Worm (Caenorhabditis elegans) whole organism, midembryonic: Measurements from ENCODE around the gene arx-5.

Experiments used
- T22C8.4 ChIP-seq: fragments of 200-800 bp; sonication (Bioruptor generic); IDR thresholded peaks from 2 replicates; pipeline ENCODE4 v1.3.6; 2022; ENCODE audit warnings: missing genetic modification characterization, missing compliant biosample characterization
- cog-1 ChIP-seq: sonication (generic microtip); optimal IDR thresholded peaks from 2 replicates; lab custom pipeline; 2016; ENCODE audit warnings: missing genetic modification characterization, missing compliant biosample characterization
- flt-1 ChIP-seq: fragments of 200-800 bp; sonication (Bioruptor generic); IDR thresholded peaks from 2 replicates; pipeline ENCODE4 v1.3.6; 2022; ENCODE audit warnings: missing genetic modification characterization, missing compliant biosample characterization
- klf-2 ChIP-seq: fragments of 200-800 bp; sonication (Bioruptor generic); conservative IDR thresholded peaks from 2 replicates; pipeline ENCODE4 v1.3.6; 2022; ENCODE audit warnings: missing genetic modification reagents, missing genetic modification characterization, missing compliant biosample characterization
- med-1 ChIP-seq: sonication (generic microtip); optimal IDR thresholded peaks from 2 replicates; lab custom pipeline; 2017; ENCODE audit warnings: missing genetic modification characterization, mild to moderate bottlenecking, missing compliant biosample characterization, antibody characterized with exemption, missing genetic modification reagents; ENCODE audit not compliant: insufficient read depth
- ref-1 ChIP-seq: fragments of 200-800 bp; sonication (Bioruptor generic); conservative IDR thresholded peaks from 2 replicates; pipeline ENCODE4 v1.3.6; 2022; ENCODE audit warnings: missing genetic modification reagents, missing genetic modification characterization, missing compliant biosample characterization
- tab-1 ChIP-seq: fragments of 200-800 bp; sonication (Bioruptor generic); IDR thresholded peaks from 2 replicates; pipeline ENCODE4 v1.3.6; 2022; ENCODE audit warnings: missing genetic modification characterization, missing compliant biosample characterization
- ztf-23 ChIP-seq: fragments of 200-800 bp; sonication (Bioruptor generic); IDR thresholded peaks from 2 replicates; pipeline ENCODE4 v1.3.6; 2022; ENCODE audit warnings: missing genetic modification reagents, missing genetic modification characterization, missing compliant biosample characterization
- ztf-29 ChIP-seq: fragments of 200-800 bp; sonication (Bioruptor generic); IDR thresholded peaks from 2 replicates; pipeline ENCODE4 v1.3.6; 2022; ENCODE audit warnings: missing genetic modification reagents, missing genetic modification characterization, missing compliant biosample characterization

Gene arx-5

DNA sequence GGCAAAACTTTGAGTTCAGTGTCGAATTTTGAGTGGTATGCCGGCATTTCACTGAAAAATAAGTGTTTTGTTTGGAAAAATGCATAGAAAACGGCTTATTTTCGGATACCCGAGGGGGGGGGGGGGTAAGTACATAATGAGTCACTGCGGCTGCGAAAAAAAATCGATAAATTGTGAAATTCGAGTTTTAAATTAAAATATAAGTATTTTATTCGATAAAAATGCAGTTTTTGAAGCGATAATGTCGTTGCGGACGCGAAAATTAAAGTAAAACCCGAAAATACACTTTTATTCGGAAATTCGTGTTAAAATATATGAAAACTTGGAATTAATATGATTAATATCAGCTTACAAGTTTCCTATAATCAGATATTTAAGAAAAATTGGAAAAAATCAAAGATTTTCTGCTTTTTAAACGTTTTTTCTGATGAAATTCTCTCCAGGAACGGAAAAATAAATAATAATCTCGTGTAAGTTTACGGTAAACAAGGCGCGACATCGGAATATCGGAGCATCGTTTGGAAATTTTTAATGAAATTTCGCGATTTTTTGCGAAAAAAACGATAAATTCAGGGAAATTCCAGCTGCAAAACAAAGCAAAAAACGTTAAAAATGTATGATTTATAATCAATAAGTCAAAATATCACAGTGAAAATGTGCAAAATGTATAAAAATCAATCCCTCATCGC lies at the start of gene arx-5:
arx-5 (minus strand) TSS at position 51 of the 689 bp plus-strand sequence.
- TF ChIP-seq ztf-23 (GFP tag; lab: Robert Waterston, UW) (no peak), T22C8.4 (GFP tag; lab: Robert Waterston, UW) (peak; percentile 40; the same call in 1 of the 2 replicates)

DNA sequence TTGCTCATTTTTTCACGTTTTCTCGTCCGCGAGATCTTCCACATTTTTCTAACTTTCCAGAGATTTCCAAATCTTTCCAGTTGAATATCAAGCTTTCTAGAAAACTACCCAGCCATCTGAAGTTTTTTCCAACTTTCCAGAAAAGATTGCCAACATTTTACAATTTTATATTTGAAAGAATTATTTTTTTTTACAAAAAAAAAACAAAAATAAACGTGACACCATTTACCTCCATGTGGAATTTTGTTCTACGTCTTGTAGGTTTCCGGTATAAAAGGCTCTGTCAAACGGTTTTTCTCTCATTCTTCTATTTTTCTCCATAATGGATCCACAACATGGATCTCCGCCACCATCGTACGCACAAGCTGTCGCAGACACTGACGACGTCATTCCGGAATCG lies 46.7 kb upstream of the arx-5 start, which contains the start of gene Y37D8A.8:
Y37D8A.8 (plus strand) TSS at position 301 of the 400 bp plus-strand sequence.
- no peak for TF ChIP-seq cog-1 (tag; lab: Kevin White, UChicago)
- TF ChIP-seq ref-1 (GFP tag; lab: Robert Waterston, UW) = no peak
- no peak for TF ChIP-seq med-1
- TF ChIP-seq T22C8.4 (GFP tag; lab: Robert Waterston, UW) = no peak
- no peak for TF ChIP-seq tab-1 (GFP tag; lab: Robert Waterston, UW)
- no peak for TF ChIP-seq ztf-29 (GFP tag; lab: Robert Waterston, UW)

DNA sequence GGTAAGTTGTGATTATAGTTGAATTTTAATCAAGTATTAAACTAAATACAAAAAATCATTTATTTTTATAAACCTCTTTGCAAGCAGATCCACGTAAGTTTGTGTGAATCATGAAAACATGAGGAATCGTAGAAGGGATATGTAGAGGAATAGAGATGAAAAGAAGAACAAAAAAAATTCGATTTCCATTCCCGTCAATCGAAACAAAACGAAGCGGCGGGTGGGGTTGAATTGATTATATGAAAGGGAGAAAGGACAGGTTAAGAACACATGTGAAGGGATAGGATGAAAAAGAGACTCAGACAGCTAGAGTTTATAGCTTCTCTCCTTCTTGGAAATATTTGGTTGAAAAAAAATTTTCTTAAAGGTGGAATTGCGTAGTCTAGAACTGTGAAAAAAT lies 42.2 kb upstream of the arx-5 start:
- TF ChIP-seq med-1 = no peak
- TF ChIP-seq flt-1 (GFP tag; lab: Robert Waterston, UW) = no peak
- TF ChIP-seq cog-1 (tag; lab: Kevin White, UChicago) = no peak
- no peak for TF ChIP-seq ztf-29 (GFP tag; lab: Robert Waterston, UW)
- TF ChIP-seq ref-1 (GFP tag; lab: Robert Waterston, UW) = no peak
- TF ChIP-seq tab-1 (GFP tag; lab: Robert Waterston, UW) = no peak
- TF ChIP-seq klf-2 = no peak
- TF ChIP-seq ztf-23 (GFP tag; lab: Robert Waterston, UW) = no peak
- TF ChIP-seq T22C8.4 (GFP tag; lab: Robert Waterston, UW) = no peak

ce11 chrIII:12856628-12857027 lies 38.7 kb upstream of the arx-5 start, which contains the start of gene Y37D8A.26:
TSS of gene Y37D8A.26 (minus strand) at chrIII:12856728.
- TF ChIP-seq ref-1 (GFP tag; lab: Robert Waterston, UW) (no peak), cog-1 (tag; lab: Kevin White, UChicago) (no peak), ztf-29 (GFP tag; lab: Robert Waterston, UW) (no peak), klf-2 (no peak), med-1 (no peak), tab-1 (GFP tag; lab: Robert Waterston, UW) (no peak), ztf-23 (GFP tag; lab: Robert Waterston, UW) (no peak), flt-1 (GFP tag; lab: Robert Waterston, UW) (no peak), T22C8.4 (GFP tag; lab: Robert Waterston, UW) (no peak)

- TF ChIP-seq med-1 (no peak), ztf-23 (GFP tag; lab: Robert Waterston, UW) (no peak), cog-1 (tag; lab: Kevin White, UChicago) (no peak), flt-1 (GFP tag; lab: Robert Waterston, UW) (no peak), tab-1 (GFP tag; lab: Robert Waterston, UW) (no peak), klf-2 (no peak)
These were observed 37.5 kb upstream of the arx-5 start, which contains the start of gene Y37D8A.5 for ce11 chrIII:12855394-12855793. TSS of gene Y37D8A.5 (minus strand) at chrIII:12855494.

DNA sequence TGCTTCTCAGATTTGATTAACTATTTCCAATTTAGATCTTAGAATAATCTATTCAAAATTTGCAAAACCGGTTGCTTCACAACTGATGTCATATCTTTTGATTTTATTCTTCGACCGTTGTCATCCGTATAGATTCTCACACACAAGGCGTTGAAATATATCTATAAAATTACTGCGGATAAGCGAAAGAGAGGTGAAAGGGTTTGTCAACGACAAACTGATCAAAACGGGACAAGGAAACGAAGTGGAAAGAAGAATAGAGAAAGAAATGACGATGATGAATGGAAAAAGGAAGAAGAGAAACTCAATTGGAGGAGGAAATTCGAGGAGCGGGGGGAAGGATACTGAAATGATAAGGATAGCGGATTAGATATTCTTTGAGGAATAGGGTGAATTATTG lies 33.1 kb upstream of the arx-5 start:
- TF ChIP-seq ztf-23 (GFP tag; lab: Robert Waterston, UW) = no peak
- TF ChIP-seq klf-2 = no peak
- no peak for TF ChIP-seq med-1
- TF ChIP-seq T22C8.4 (GFP tag; lab: Robert Waterston, UW) = no peak
- TF ChIP-seq flt-1 (GFP tag; lab: Robert Waterston, UW) = no peak
- TF ChIP-seq tab-1 (GFP tag; lab: Robert Waterston, UW) = no peak
- no peak for TF ChIP-seq cog-1 (tag; lab: Kevin White, UChicago)
- TF ChIP-seq ref-1 (GFP tag; lab: Robert Waterston, UW) = no peak
- no peak for TF ChIP-seq ztf-29 (GFP tag; lab: Robert Waterston, UW)

- TF ChIP-seq flt-1 (GFP tag; lab: Robert Waterston, UW) = no peak
- TF ChIP-seq ztf-23 (GFP tag; lab: Robert Waterston, UW) = no peak
- TF ChIP-seq T22C8.4 (GFP tag; lab: Robert Waterston, UW) = no peak
- no peak for TF ChIP-seq klf-2
- TF ChIP-seq ref-1 (GFP tag; lab: Robert Waterston, UW) = no peak
- TF ChIP-seq cog-1 (tag; lab: Kevin White, UChicago) = no peak
- no peak for TF ChIP-seq tab-1 (GFP tag; lab: Robert Waterston, UW)
- TF ChIP-seq ztf-29 (GFP tag; lab: Robert Waterston, UW) = no peak
- no peak for TF ChIP-seq med-1
These were observed 31.8 kb upstream of the arx-5 start for ce11 chrIII:12849691-12850090.

DNA sequence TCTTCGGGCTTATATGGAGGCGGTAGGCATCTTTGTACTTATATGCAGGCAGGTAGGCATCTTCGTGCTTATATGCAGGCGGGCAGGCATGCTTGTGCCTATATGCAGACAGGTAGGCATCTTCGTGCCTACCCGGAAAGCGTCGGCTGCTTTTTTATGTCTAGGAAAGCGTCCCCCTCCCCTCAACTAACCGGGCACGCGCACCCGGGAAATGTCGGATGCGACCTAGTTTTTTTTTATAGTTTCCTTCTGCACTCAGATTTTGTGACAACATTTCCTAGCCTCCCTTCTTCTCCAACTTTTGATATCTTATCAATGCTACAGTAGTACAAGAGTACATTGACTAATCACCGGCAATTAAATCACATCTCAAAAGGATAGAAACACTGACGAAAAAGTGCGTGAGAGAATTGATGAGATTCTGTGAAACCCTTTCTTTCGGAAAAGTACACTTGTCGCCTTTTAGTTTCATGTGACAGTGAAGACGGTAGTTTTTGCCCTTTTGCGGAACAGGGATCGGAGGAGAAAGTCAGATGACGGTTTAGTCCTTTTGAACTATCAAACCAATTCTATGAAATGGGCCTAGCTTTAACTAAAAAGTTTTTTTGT lies 31.2 kb upstream of the arx-5 start:
- TF ChIP-seq T22C8.4 (GFP tag; lab: Robert Waterston, UW) (no peak), cog-1 (tag; lab: Kevin White, UChicago) (no peak)

ce11 chrIII:12847623-12848022 lies 29.7 kb upstream of the arx-5 start:
- TF ChIP-seq med-1 (no peak), ztf-29 (GFP tag; lab: Robert Waterston, UW) (no peak), flt-1 (GFP tag; lab: Robert Waterston, UW) (no peak), ztf-23 (GFP tag; lab: Robert Waterston, UW) (no peak), klf-2 (no peak)

DNA sequence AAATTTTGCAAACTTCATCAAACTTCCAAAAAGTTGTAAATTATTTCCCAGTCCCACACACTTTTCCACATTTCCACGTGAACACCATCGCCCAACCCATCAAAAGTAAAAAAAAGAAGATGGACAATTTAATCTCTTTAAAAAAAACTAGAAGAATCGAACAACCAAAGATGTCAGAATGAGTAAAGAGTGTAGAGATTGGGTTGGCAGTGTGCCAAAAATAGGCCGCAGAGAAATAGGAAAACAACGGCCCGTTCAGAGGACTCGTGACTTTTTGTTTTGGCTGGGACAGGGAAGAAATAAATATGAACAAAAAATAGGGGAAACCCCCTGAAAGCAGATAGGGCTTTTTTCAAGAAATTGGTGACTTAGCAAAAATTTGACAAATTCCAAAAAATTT lies 25.0 kb upstream of the arx-5 start:
- TF ChIP-seq ztf-29 (GFP tag; lab: Robert Waterston, UW) (no peak), klf-2 (no peak), T22C8.4 (GFP tag; lab: Robert Waterston, UW) (no peak), tab-1 (GFP tag; lab: Robert Waterston, UW) (no peak), med-1 (no peak), flt-1 (GFP tag; lab: Robert Waterston, UW) (no peak)
